Worm (Caenorhabditis elegans) whole organism, L2 larva: ENCODE results near the gene D1005.2.

Experiments used
- R02D3.7 ChIP-seq: fragments of 150-350 bp; optimal IDR thresholded peaks from 2 replicates; lab custom pipeline; 2014; ENCODE audit warnings: missing biosample characterization, missing genetic modification characterization
- Y55F3AM.14 ChIP-seq: fragments of 200-800 bp; sonication (Bioruptor generic); optimal IDR thresholded peaks from 2 replicates; lab custom pipeline; 2018; ENCODE audit warnings: mild to moderate bottlenecking, missing genetic modification characterization, missing compliant biosample characterization
- alr-1 ChIP-seq: fragments of 150-350 bp; optimal IDR thresholded peaks from 2 replicates; lab custom pipeline; 2014; ENCODE audit warnings: missing biosample characterization, missing genetic modification characterization
- blmp-1 ChIP-seq: sonication (generic microtip); optimal IDR thresholded peaks from 2 replicates; lab custom pipeline; 2017; ENCODE audit warnings: missing genetic modification characterization, mild to moderate bottlenecking, missing compliant biosample characterization, antibody characterized with exemption, moderate library complexity; ENCODE audit not compliant: insufficient read depth
- ceh-16 ChIP-seq: fragments of 150-350 bp; optimal IDR thresholded peaks from 2 replicates; lab custom pipeline; 2014; ENCODE audit warnings: missing biosample characterization, missing genetic modification characterization
- ceh-82 ChIP-seq: fragments of 150-350 bp; optimal IDR thresholded peaks from 2 replicates; lab custom pipeline; 2014; ENCODE audit warnings: missing biosample characterization, missing genetic modification characterization
- crh-2 ChIP-seq: sonication (generic microtip); optimal IDR thresholded peaks from 2 replicates; lab custom pipeline; 2017; ENCODE audit warnings: missing biosample characterization, missing genetic modification characterization
- dmd-4 ChIP-seq: sonication (generic microtip); optimal IDR thresholded peaks from 2 replicates; lab custom pipeline; 2017; ENCODE audit warnings: missing biosample characterization, missing genetic modification characterization
- egl-27 ChIP-seq: sonication (generic microtip); optimal IDR thresholded peaks from 3 replicates; lab custom pipeline; 2017; ENCODE audit warnings: missing biosample characterization, missing genetic modification reagents, missing genetic modification characterization
- elt-1 ChIP-seq: fragments of 150-350 bp; optimal IDR thresholded peaks from 2 replicates; lab custom pipeline; 2014; ENCODE audit warnings: missing biosample characterization, missing genetic modification characterization
- fos-1 ChIP-seq: fragments of 150-350 bp; optimal IDR thresholded peaks from 2 replicates; lab custom pipeline; 2014; ENCODE audit warnings: missing biosample characterization, missing genetic modification characterization
- gmeb-1 ChIP-seq: fragments of 150-350 bp; optimal IDR thresholded peaks from 2 replicates; lab custom pipeline; 2014; ENCODE audit warnings: missing biosample characterization, missing genetic modification characterization
- lin-11 ChIP-seq: fragments of 150-350 bp; sonication (generic microtip); optimal IDR thresholded peaks from 2 replicates; lab custom pipeline; 2014; ENCODE audit warnings: missing biosample characterization, missing genetic modification characterization, inconsistent platforms, mixed read lengths
- lin-13 ChIP-seq: fragments of 150-350 bp; optimal IDR thresholded peaks from 2 replicates; lab custom pipeline; 2014; ENCODE audit warnings: missing biosample characterization, missing genetic modification reagents, missing genetic modification characterization
- lin-39 ChIP-seq: fragments of 150-350 bp; optimal IDR thresholded peaks from 2 replicates; lab custom pipeline; 2014; ENCODE audit warnings: missing biosample characterization, missing genetic modification reagents, missing genetic modification characterization
- lsy-2 ChIP-seq, 2 experiments: fragments of 150-350 bp in 1 of 2; sonication (generic microtip) in 1 of 2; optimal IDR thresholded peaks; 2 replicates each; lab custom pipeline; 2014 to 2017; ENCODE audit warnings: missing biosample characterization in 2 of 2, missing genetic modification characterization in 2 of 2
- mab-5 ChIP-seq: fragments of 150-350 bp; optimal IDR thresholded peaks from 2 replicates; lab custom pipeline; 2014; ENCODE audit warnings: missing biosample characterization, missing genetic modification characterization
- mbf-1 ChIP-seq: sonication (generic microtip); optimal IDR thresholded peaks from 2 replicates; lab custom pipeline; 2017; ENCODE audit warnings: missing biosample characterization, missing genetic modification characterization
- mdl-1 ChIP-seq, 2 experiments: fragments of 150-350 bp in 1 of 2; sonication (generic microtip) in 1 of 2; optimal IDR thresholded peaks; 2 replicates each; lab custom pipeline; 2017; ENCODE audit warnings: missing biosample characterization in 2 of 2, missing genetic modification characterization in 2 of 2
- nhr-10 ChIP-seq: sonication (generic microtip); optimal IDR thresholded peaks from 2 replicates; lab custom pipeline; 2017; ENCODE audit warnings: missing biosample characterization, missing genetic modification characterization
- nhr-11 ChIP-seq: fragments of 150-350 bp; optimal IDR thresholded peaks from 2 replicates; lab custom pipeline; 2014; ENCODE audit warnings: missing biosample characterization, missing genetic modification characterization
- nhr-12 ChIP-seq: fragments of 150-350 bp; optimal IDR thresholded peaks from 2 replicates; lab custom pipeline; 2014; ENCODE audit warnings: missing biosample characterization, missing genetic modification characterization
- nhr-25 ChIP-seq: fragments of 150-350 bp; sonication (generic microtip); optimal IDR thresholded peaks from 3 replicates; lab custom pipeline; 2014; ENCODE audit warnings: missing biosample characterization, missing genetic modification characterization
- nhr-77 ChIP-seq: fragments of 150-350 bp; optimal IDR thresholded peaks from 2 replicates; lab custom pipeline; 2014; ENCODE audit warnings: missing biosample characterization, missing genetic modification characterization
- peb-1 ChIP-seq: fragments of 150-350 bp; optimal IDR thresholded peaks from 2 replicates; lab custom pipeline; 2014; ENCODE audit warnings: missing biosample characterization, missing genetic modification characterization
- skn-1 ChIP-seq: sonication (generic microtip); optimal IDR thresholded peaks from 2 replicates; lab custom pipeline; 2017; ENCODE audit warnings: missing biosample characterization, missing genetic modification characterization
- sma-3 ChIP-seq: sonication (generic microtip); optimal IDR thresholded peaks from 2 replicates; lab custom pipeline; 2016; ENCODE audit warnings: missing genetic modification reagents, missing genetic modification characterization, missing compliant biosample characterization
- snpc-4 ChIP-seq: fragments of 150-350 bp; optimal IDR thresholded peaks from 2 replicates; lab custom pipeline; 2014; ENCODE audit warnings: missing biosample characterization, missing genetic modification characterization
- unc-55 ChIP-seq: fragments of 150-350 bp; sonication (generic microtip); optimal IDR thresholded peaks from 3 replicates; lab custom pipeline; 2014; ENCODE audit warnings: missing biosample characterization, missing genetic modification reagents, missing genetic modification characterization
- unc-62 ChIP-seq: fragments of 150-350 bp; optimal IDR thresholded peaks from 2 replicates; lab custom pipeline; 2014; ENCODE audit warnings: missing biosample characterization, missing genetic modification reagents, missing genetic modification characterization
- zag-1 ChIP-seq: fragments of 150-350 bp; optimal IDR thresholded peaks from 2 replicates; lab custom pipeline; 2014; ENCODE audit warnings: missing biosample characterization, missing genetic modification characterization
- ztf-1 ChIP-seq: fragments of 200-800 bp; sonication (Bioruptor generic); conservative IDR thresholded peaks from 2 replicates; pipeline ENCODE4 v1.3.6; 2022; ENCODE audit warnings: missing genetic modification characterization, missing compliant biosample characterization

Gene D1005.2

ce11 chrX:1412844-1413243 lies 46.0 kb upstream of the D1005.2 start, which contains the start of gene srh-19:
TSS of gene srh-19 (plus strand) at chrX:1413144.
- no peak for TF ChIP-seq nhr-11 (tag; lab: Kevin White, UChicago)
- TF ChIP-seq lin-39 (tag; lab: Kevin White, UChicago), result no peak
- no peak for TF ChIP-seq dmd-4 (tag; lab: Kevin White, UChicago)
- no peak for TF ChIP-seq lsy-2 (tag; optimal IDR thresholded peaks at IDR 0.05; lab: Kevin White, UChicago)
- no peak for TF ChIP-seq lin-13 (GFP tag; lab: Kevin White, UChicago)
- TF ChIP-seq lin-11 (tag; lab: Kevin White, UChicago), result no peak
- no peak for TF ChIP-seq unc-55 (GFP tag; lab: Kevin White, UChicago)
- no peak for TF ChIP-seq blmp-1
- TF ChIP-seq alr-1 (tag; lab: Kevin White, UChicago), result no peak
- TF ChIP-seq sma-3 (GFP tag; lab: Kevin White, UChicago), result no peak

- TF ChIP-seq fos-1, result peak; percentile 37
- TF ChIP-seq crh-2 (tag; lab: Kevin White, UChicago), result peak; percentile 2
- TF ChIP-seq lin-39 (tag; lab: Kevin White, UChicago), result no peak
- TF ChIP-seq skn-1 (tag; lab: Kevin White, UChicago), result peak; percentile 27
- TF ChIP-seq mab-5, result no peak
- TF ChIP-seq R02D3.7, result no peak
Observed at ce11 chrX:1416776-1417354, 42.0 kb upstream of the D1005.2 start, which contains the start of the genes F19G12.4 and F19G12.8. TSS of gene F19G12.4 (plus strand) at chrX:1417304. TSS of gene F19G12.8 (plus strand) at chrX:1417320.

- TF ChIP-seq skn-1 (tag; lab: Kevin White, UChicago) (peak; percentile 89), nhr-12 (tag; lab: Kevin White, UChicago) (no peak)
Observed at ce11 chrX:1419163-1419696, 39.6 kb upstream of the D1005.2 start, which contains the start of gene F19G12.9. TSS of gene F19G12.9 (plus strand) at chrX:1419213.

- TF ChIP-seq blmp-1 (no peak), mdl-1 (tag; optimal IDR thresholded peaks at IDR 0.05; lab: Kevin White, UChicago) (no peak), dmd-4 (tag; lab: Kevin White, UChicago) (no peak), skn-1 (tag; lab: Kevin White, UChicago) (peak; percentile 99)
- TF ChIP-seq, all 48 proteins: peak for 1
Observed at ce11 chrX:1420524-1420923, 38.3 kb upstream of the D1005.2 start.

ce11 chrX:1424509-1424908 lies 34.3 kb upstream of the D1005.2 start, which contains the start of gene F19G12.3:
TSS of gene F19G12.3 (plus strand) at chrX:1424809.
- TF ChIP-seq gmeb-1 (tag; lab: Kevin White, UChicago) (no peak), zag-1 (tag; lab: Kevin White, UChicago) (no peak), nhr-25 (tag; lab: Kevin White, UChicago) (no peak), elt-1 (tag; lab: Kevin White, UChicago) (no peak), mab-5 (no peak), mbf-1 (tag; lab: Kevin White, UChicago) (no peak), egl-27 (no peak), ceh-16 (tag; lab: Kevin White, UChicago) (no peak), ceh-82 (tag; lab: Kevin White, UChicago) (no peak), Y55F3AM.14 (GFP tag; lab: Kevin White, UChicago) (no peak), nhr-10 (no peak), nhr-77 (tag; lab: Kevin White, UChicago) (no peak), unc-62 (no peak), lin-11 (tag; lab: Kevin White, UChicago) (no peak), snpc-4 (tag; lab: Kevin White, UChicago) (no peak), blmp-1 (no peak), ztf-1 (GFP tag; lab: Robert Waterston, UW) (no peak), peb-1 (tag; lab: Kevin White, UChicago) (no peak), lin-39 (tag; lab: Kevin White, UChicago) (no peak)
